Worm (Caenorhabditis elegans) whole organism, L4 larva: Measurements from ENCODE around the gene stdh-3.

Source experiments
- F10B5.3 ChIP-seq: sonication (generic microtip); optimal IDR thresholded peaks from 2 replicates; lab custom pipeline; 2016; ENCODE audit warnings: mild to moderate bottlenecking, missing genetic modification characterization, missing compliant biosample characterization
- F26F4.8 ChIP-seq: fragments of 200-800 bp; sonication (Bioruptor generic); conservative IDR thresholded peaks from 2 replicates; pipeline ENCODE4 v1.3.6; 2022; ENCODE audit warnings: missing genetic modification characterization, missing compliant biosample characterization
- ces-1 ChIP-seq: fragments of 150-350 bp; sonication (generic microtip); optimal IDR thresholded peaks from 4 replicates; lab custom pipeline; 2014; ENCODE audit warnings: missing biosample characterization, missing genetic modification reagents, missing genetic modification characterization
- fos-1 ChIP-seq: fragments of 150-350 bp; optimal IDR thresholded peaks from 2 replicates; lab custom pipeline; 2014; ENCODE audit warnings: missing biosample characterization, missing genetic modification characterization
- mes-2 ChIP-seq: sonication (generic microtip); optimal IDR thresholded peaks from 2 replicates; lab custom pipeline; 2016; ENCODE audit warnings: missing genotype, mild to moderate bottlenecking, missing genetic modification characterization, missing compliant biosample characterization; ENCODE audit not compliant: poor library complexity, severe bottlenecking
- nhr-11 ChIP-seq: fragments of 150-350 bp; optimal IDR thresholded peaks from 2 replicates; lab custom pipeline; 2014; ENCODE audit warnings: missing biosample characterization, missing genetic modification characterization
- nhr-25 ChIP-seq: sonication (generic microtip); optimal IDR thresholded peaks from 2 replicates; lab custom pipeline; 2017; ENCODE audit warnings: missing genetic modification characterization, mild to moderate bottlenecking, missing compliant biosample characterization, antibody characterized with exemption, moderate library complexity, borderline replicate concordance; ENCODE audit not compliant: insufficient read depth
- unc-62 ChIP-seq, 3 experiments: fragments of 150-350 bp in 1 of 3; sonication (generic microtip); optimal IDR thresholded peaks in 2 of 3; peaks in 1 of 3; 1 replicate in 1 of 3; 2 replicates in 2 of 3; lab custom pipeline; 2014 to 2017; ENCODE audit warnings: missing biosample characterization in 3 of 3, missing genetic modification characterization in 3 of 3, missing genetic modification reagents in 3 of 3, missing genotype in 1 of 3
- ztf-11 ChIP-seq: fragments of 150-350 bp; optimal IDR thresholded peaks from 2 replicates; lab custom pipeline; 2014; ENCODE audit warnings: missing biosample characterization, missing genetic modification characterization

- TF ChIP-seq ces-1 (GFP tag; lab: Kevin White, UChicago) (no peak), nhr-11 (tag; lab: Kevin White, UChicago) (no peak), F26F4.8 (GFP tag; lab: Robert Waterston, UW) (no peak), nhr-25 (tag; lab: Kevin White, UChicago) (no peak), fos-1 (tag; lab: Kevin White, UChicago) (no peak), ztf-11 (no peak), unc-62 (GFP tag; optimal IDR thresholded peaks at IDR 0.05 in 1 of 2; lab: Kevin White, UChicago) (no peak), unc-62 (tag; optimal IDR thresholded peaks at IDR 0.05; lab: Kevin White, UChicago) (no peak), F10B5.3 (tag; lab: Kevin White, UChicago) (no peak), mes-2 (no peak)
Measured at ce11 chrV:13923851-13924250, 19.4 kb downstream of the stdh-3 start, which contains the start of gene srxa-11.
